Fruit fly (Drosophila melanogaster): Measurements from ENCODE around the gene TfIIEalpha.

Gene TfIIEalpha

DNA sequence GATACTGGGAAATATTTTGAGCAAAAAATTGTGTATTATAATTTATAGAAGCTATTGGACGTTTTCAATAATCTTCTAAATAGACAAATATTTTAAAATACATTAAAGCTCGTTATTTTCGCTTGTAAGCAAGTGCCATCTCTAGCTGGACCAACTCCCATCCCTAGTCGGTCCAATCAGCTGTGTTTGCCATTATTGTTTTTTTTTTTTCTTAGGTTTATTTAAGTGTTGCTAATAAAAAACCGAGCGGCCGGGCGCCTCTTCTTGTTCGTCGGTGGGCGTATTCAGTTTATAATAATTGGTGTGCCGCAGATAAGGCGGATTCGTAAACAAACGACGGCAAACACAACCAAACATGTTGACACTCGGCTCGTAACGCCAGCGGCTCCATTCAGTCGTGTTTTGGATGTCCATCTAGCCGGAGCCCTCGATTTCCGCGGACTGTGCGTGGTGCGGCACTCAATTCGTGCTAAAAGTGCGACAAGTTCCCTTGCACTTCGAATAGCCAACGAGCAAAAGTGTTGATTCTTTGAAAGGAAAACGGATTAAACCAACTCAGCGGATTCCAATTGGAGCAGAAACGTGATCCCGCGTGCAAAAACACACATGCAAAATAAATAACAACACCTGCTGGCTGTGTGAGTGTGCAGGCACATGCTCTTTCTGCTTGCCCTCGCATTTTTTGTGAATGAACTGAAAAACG, 2.1 kb downstream of the TfIIEalpha start, which contains the start of gene Sugb (continued):
- TF ChIP-seq CrebA (GFP tag; optimal IDR thresholded peaks at IDR 0.05; ENCODE audit: borderline replicate concordance), result no peak
- no peak for TF ChIP-seq pan (optimal IDR thresholded peaks at IDR 0.05)

DNA sequence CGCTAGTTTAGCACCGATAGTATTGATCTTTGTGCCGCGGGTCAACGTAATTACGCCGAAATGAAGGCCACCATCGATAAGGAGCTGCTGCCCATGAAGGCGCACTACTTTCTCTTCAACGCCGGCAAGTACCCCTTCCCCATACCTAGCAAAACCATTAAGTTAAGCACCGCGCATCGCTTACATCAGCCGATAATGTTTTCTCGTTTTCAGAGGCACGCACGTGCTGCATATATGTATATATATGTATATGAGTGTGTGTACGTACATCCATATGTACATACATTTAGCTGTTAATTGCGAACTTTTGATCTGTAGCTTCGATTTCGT, 2.6 kb downstream of the TfIIEalpha start:
- TF ChIP-seq h (GFP tag; optimal IDR thresholded peaks at IDR 0.05) (no peak), Vsx2 (GFP tag; optimal IDR thresholded peaks at IDR 0.05; ENCODE audit: partially characterized antibody) (no peak), psq (GFP tag; optimal IDR thresholded peaks at IDR 0.05) (no peak), CG9705 (GFP tag; optimal IDR thresholded peaks at IDR 0.05) (no peak), CG32264 (GFP tag; optimal IDR thresholded peaks at IDR 0.05) (no peak), Sp1 (GFP tag; optimal IDR thresholded peaks at IDR 0.05) (no peak), dmrt93B (GFP tag; optimal IDR thresholded peaks at IDR 0.05) (no peak), Hnf4 (GFP tag; optimal IDR thresholded peaks at IDR 0.05) (no peak)

DNA sequence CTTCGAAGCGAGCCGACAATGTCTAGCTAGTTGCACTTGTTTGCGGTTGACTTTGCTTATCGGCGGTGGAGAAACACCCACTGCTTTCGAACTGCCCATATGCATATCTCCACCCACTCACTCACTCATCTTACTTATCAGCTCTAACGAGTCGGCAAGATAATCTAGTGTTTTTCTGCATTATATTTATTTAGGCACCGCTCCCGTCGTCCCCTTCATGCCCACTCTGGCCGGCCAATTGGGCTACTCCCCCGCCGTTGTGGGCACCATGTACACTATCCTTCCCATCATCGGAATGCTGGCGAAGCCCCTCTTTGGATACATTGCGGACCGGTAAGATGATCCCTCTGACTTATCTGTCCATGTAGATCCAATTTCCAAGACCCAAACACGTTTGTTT, 4.0 kb downstream of the TfIIEalpha start:
- TF ChIP-seq Hnf4 (GFP tag; optimal IDR thresholded peaks at IDR 0.05) (no peak), Jra (GFP tag; optimal IDR thresholded peaks at IDR 0.05) (no peak), tai (GFP tag; optimal IDR thresholded peaks at IDR 0.05) (no peak), dsf (GFP tag; optimal IDR thresholded peaks at IDR 0.05; ENCODE audit: borderline replicate concordance) (no peak), fru (GFP tag; optimal IDR thresholded peaks at IDR 0.05) (no peak), psq (GFP tag; optimal IDR thresholded peaks at IDR 0.05) (no peak), CG32264 (GFP tag; optimal IDR thresholded peaks at IDR 0.05) (no peak), sv (GFP tag; optimal IDR thresholded peaks at IDR 0.05) (no peak), Rel (GFP tag; optimal IDR thresholded peaks at IDR 0.05) (no peak), Rel (tag; optimal IDR thresholded peaks at IDR 0.05) (no peak), OdsH (GFP tag; optimal IDR thresholded peaks at IDR 0.05) (no peak), br (GFP tag; optimal IDR thresholded peaks at IDR 0.05) (no peak), pan (optimal IDR thresholded peaks at IDR 0.05) (no peak)

DNA sequence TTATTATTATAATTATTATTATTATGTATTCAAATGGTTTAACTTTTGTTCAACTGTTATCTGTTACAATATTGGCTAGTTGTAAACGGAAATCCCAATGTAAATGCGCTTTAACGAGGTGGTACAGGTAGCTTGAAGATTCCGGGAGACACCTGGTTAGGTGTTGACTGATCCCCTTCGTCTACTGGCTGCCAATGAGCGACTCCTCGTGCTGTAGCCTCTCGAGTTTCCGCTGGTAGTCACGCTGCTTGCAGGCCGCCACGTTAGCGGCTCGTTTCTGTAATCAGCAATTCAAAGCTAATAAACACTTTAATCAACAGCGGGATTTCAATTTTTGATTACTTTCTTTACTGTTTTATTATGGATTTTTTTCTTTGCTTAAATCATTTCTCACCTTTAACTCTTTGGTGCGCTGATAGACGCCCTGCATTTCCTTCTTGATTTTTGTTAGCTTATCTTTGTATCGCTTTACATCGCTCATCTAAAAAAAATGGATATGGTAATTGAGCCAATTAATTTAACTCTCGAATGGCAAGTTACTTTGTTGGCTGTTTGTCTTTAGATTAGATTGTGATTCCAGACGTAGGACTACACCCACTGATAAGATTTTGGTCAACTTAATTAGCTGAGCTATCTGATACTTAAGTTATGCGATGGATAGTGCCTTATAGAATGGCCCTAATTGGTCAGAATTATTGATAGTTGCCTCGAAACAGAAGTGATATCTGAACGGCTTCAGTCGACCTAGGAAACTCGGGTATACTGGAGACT, 8.2 kb downstream of the TfIIEalpha start:
- peak; percentile 31 for TF ChIP-seq Sp1 (GFP tag; optimal IDR thresholded peaks at IDR 0.05)
- TF ChIP-seq Jra (GFP tag; optimal IDR thresholded peaks at IDR 0.05), result no peak
- no peak for TF ChIP-seq Hr78 (GFP tag; optimal IDR thresholded peaks at IDR 0.05)
- TF ChIP-seq Dif (GFP tag; optimal IDR thresholded peaks at IDR 0.05; ENCODE audit: partially characterized antibody), result no peak
- peak; percentile 81 for TF ChIP-seq Vsx2 (GFP tag; optimal IDR thresholded peaks at IDR 0.05; ENCODE audit: partially characterized antibody)
- no peak for TF ChIP-seq Mio (GFP tag; optimal IDR thresholded peaks at IDR 0.05)
- no peak for TF ChIP-seq brk (GFP tag; optimal IDR thresholded peaks at IDR 0.05)
- no peak for TF ChIP-seq usp (GFP tag; optimal IDR thresholded peaks at IDR 0.05)
- TF ChIP-seq h (GFP tag; optimal IDR thresholded peaks at IDR 0.05), result no peak
- no peak for TF ChIP-seq pan (optimal IDR thresholded peaks at IDR 0.05)
- TF ChIP-seq lola (GFP tag; optimal IDR thresholded peaks at IDR 0.05), result no peak
- no peak for TF ChIP-seq CG32264 (GFP tag; optimal IDR thresholded peaks at IDR 0.05)
- TF ChIP-seq Rel (GFP tag; optimal IDR thresholded peaks at IDR 0.05), result no peak
- TF ChIP-seq Rel (tag; optimal IDR thresholded peaks at IDR 0.05), result peak; percentile 6
- TF ChIP-seq GATAd (GFP tag; optimal IDR thresholded peaks at IDR 0.05), result no peak
- TF ChIP-seq Hr83 (GFP tag; optimal IDR thresholded peaks at IDR 0.05; ENCODE audit: poor library complexity, severe bottlenecking), result no peak
- no peak for TF ChIP-seq foxo (GFP tag; optimal IDR thresholded peaks at IDR 0.05)
- no peak for TF ChIP-seq OdsH (GFP tag; optimal IDR thresholded peaks at IDR 0.05)
- TF ChIP-seq jim (GFP tag; optimal IDR thresholded peaks at IDR 0.05), result no peak
- no peak for TF ChIP-seq HLH106 (tag; optimal IDR thresholded peaks at IDR 0.05)

DNA sequence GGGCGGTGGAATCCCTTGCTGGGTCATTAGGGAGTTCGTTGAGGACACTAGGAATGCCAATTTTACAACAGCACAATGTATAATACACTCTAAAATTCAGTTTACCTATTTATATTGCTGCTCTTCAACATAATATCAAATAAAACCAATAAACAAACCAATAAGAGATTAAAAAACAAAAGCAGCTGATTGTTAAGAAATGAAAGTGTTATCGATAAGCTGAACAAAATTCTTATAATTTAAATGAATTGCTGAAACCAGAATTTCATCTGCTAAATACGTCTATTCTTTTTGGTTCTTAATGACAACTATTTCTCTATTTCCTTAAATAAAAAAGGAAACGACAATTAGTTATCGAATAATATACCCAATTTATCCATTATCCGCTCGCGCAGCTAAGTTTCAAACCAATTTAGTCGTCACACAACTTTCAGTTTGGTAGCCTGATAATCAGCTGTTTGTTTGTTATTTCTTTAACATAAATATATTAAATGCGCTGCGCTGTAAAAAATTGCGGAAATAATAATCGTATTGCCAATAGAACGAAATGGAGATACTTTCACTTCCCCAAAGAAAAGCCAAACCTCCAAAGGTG, 9.5 kb downstream of the TfIIEalpha start, which contains the start of the genes Pldn and CG14135:
Gene Pldn, minus strand, starts transcription at position 197 of the 595 bp plus-strand sequence.
Gene CG14135, plus strand, starts transcription at position 369 of the 595 bp plus-strand sequence.
- TF ChIP-seq Myc (optimal IDR thresholded peaks at IDR 0.05), result peak; percentile 43
- no peak for TF ChIP-seq h (GFP tag; optimal IDR thresholded peaks at IDR 0.05)
- peak; percentile 3 for TF ChIP-seq Hnf4 (GFP tag; optimal IDR thresholded peaks at IDR 0.05)
- TF ChIP-seq Hr78 (GFP tag; optimal IDR thresholded peaks at IDR 0.05), result no peak
- no peak for TF ChIP-seq Hr83 (GFP tag; optimal IDR thresholded peaks at IDR 0.05; ENCODE audit: poor library complexity, severe bottlenecking)
- no peak for TF ChIP-seq Jra (GFP tag; optimal IDR thresholded peaks at IDR 0.05)
- no peak for TF ChIP-seq dmrt93B (GFP tag; optimal IDR thresholded peaks at IDR 0.05)
- no peak for TF ChIP-seq Sp1 (GFP tag; optimal IDR thresholded peaks at IDR 0.05)
- no peak for TF ChIP-seq ey (GFP tag; optimal IDR thresholded peaks at IDR 0.05)
- TF ChIP-seq Dfd (GFP tag; optimal IDR thresholded peaks at IDR 0.05), result no peak
- TF ChIP-seq tai (GFP tag; optimal IDR thresholded peaks at IDR 0.05), result peak; percentile 58
- TF ChIP-seq CG32264 (GFP tag; optimal IDR thresholded peaks at IDR 0.05), result no peak
- no peak for TF ChIP-seq psq (GFP tag; optimal IDR thresholded peaks at IDR 0.05)
- peak; percentile 10 for TF ChIP-seq brk (GFP tag; optimal IDR thresholded peaks at IDR 0.05)
- no peak for TF ChIP-seq dsf (GFP tag; optimal IDR thresholded peaks at IDR 0.05; ENCODE audit: borderline replicate concordance)
- no peak for TF ChIP-seq pan (optimal IDR thresholded peaks at IDR 0.05)
- no peak for TF ChIP-seq CG9705 (GFP tag; optimal IDR thresholded peaks at IDR 0.05)
- no peak for TF ChIP-seq jim (GFP tag; optimal IDR thresholded peaks at IDR 0.05)
